Fruit fly (Drosophila melanogaster) whole organism, embryonic: ENCODE data around the gene CG15011.

Source experiments
- ATbp ChIP-seq: fragments of 200-800 bp; sonication (Bioruptor generic); optimal IDR thresholded peaks from 2 replicates; lab custom pipeline; 2017; ENCODE audit warnings: missing biosample characterization, mild to moderate bottlenecking, missing genetic modification characterization, missing genetic modification reagents
- CG12104 ChIP-seq: fragments of 200-800 bp; sonication (Bioruptor generic); optimal IDR thresholded peaks from 3 replicates; lab custom pipeline; 2016; ENCODE audit warnings: missing biosample characterization, missing genetic modification characterization
- CG13624 ChIP-seq: fragments of 200-800 bp; sonication (Bioruptor generic); optimal IDR thresholded peaks from 2 replicates; lab custom pipeline; 2016; ENCODE audit warnings: missing biosample characterization, missing genetic modification characterization
- CG30020 ChIP-seq: fragments of 200-800 bp; optimal IDR thresholded peaks from 2 replicates; lab custom pipeline; 2019; ENCODE audit warnings: missing biosample characterization, mild to moderate bottlenecking, missing genetic modification characterization, moderate library complexity
- CG3838 ChIP-seq: fragments of 200-800 bp; sonication (Bioruptor generic); optimal IDR thresholded peaks from 3 replicates; lab custom pipeline; 2016; ENCODE audit warnings: missing biosample characterization, missing genetic modification characterization
- CG4404 ChIP-seq: fragments of 200-800 bp; sonication (Bioruptor generic); IDR thresholded peaks from 2 replicates; pipeline ENCODE4 v1.3.6; 2022; ENCODE audit warnings: missing biosample characterization, missing genetic modification characterization
- Eip74EF ChIP-seq, 2 experiments: fragments of 200-800 bp in 1 of 2; fragments of >200 bp in 1 of 2; sonication (Bioruptor generic) in 1 of 2; optimal IDR thresholded peaks; 2 replicates each; lab custom pipeline; 2017 to 2019; ENCODE audit warnings: missing biosample characterization in 2 of 2, missing genetic modification characterization in 2 of 2, mild to moderate bottlenecking in 1 of 2, moderate library complexity in 1 of 2
- Fer3 ChIP-seq: fragments of 200-800 bp; sonication (Bioruptor generic); optimal IDR thresholded peaks from 2 replicates; lab custom pipeline; 2018; ENCODE audit warnings: missing biosample characterization, mild to moderate bottlenecking, missing genetic modification characterization, moderate library complexity
- btn ChIP-seq: fragments of 200-800 bp; sonication (Bioruptor generic); optimal IDR thresholded peaks from 2 replicates; lab custom pipeline; 2016; ENCODE audit warnings: missing biosample characterization, missing genetic modification characterization
- da ChIP-seq: fragments of 200-800 bp; sonication (Bioruptor generic); optimal IDR thresholded peaks from 2 replicates; lab custom pipeline; 2016; ENCODE audit warnings: missing biosample characterization, missing genetic modification characterization

DNA sequence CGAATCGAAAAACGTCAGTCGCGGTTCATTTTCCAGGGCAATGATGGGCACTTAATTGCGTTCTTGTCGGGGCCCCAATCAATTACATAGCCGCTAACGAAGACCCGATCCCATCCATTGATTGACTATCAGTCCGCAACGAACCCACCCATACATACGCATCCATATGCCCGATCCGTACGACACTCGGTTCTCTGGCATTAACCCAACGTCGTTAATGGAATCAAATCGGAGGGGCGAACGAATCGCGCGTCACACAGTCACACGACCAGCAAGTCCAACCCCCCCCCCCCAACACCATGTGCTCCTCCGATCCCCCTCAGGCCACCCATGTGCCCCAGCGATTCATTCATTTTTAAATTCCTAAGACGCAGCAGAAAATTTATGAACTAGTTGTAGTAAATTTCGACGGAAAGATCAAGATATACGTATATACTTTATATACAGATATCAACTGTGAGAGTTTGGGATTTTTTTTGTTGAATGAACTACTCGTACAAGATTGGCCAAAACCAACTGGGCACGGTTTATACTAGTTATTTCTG lies 37.7 kb downstream of the CG15011 start:
- no peak for TF ChIP-seq CG4404 (GFP tag; lab: Robert Waterston, UW)
- TF ChIP-seq CG30020 (tag; lab: Kevin White, UChicago) = no peak
- no peak for TF ChIP-seq CG13624 (GFP tag; lab: Kevin White, UChicago)
- TF ChIP-seq da (GFP tag; lab: Kevin White, UChicago) = no peak
- TF ChIP-seq CG12104 (GFP tag; lab: Kevin White, UChicago) = no peak
- no peak for TF ChIP-seq ATbp (GFP tag; lab: Kevin White, UChicago)
- peak; percentile 12 for TF ChIP-seq Fer3 (tag; lab: Kevin White, UChicago)
- no peak for TF ChIP-seq Eip74EF (GFP tag; optimal IDR thresholded peaks at IDR 0.05; lab: Kevin White, UChicago)
- no peak for TF ChIP-seq CG3838 (GFP tag; lab: Kevin White, UChicago)
- no peak for TF ChIP-seq btn (GFP tag; lab: Kevin White, UChicago)
